Comparison of ENCODE assay signal across 3 worm cellular contexts in the genomic region with DNA sequence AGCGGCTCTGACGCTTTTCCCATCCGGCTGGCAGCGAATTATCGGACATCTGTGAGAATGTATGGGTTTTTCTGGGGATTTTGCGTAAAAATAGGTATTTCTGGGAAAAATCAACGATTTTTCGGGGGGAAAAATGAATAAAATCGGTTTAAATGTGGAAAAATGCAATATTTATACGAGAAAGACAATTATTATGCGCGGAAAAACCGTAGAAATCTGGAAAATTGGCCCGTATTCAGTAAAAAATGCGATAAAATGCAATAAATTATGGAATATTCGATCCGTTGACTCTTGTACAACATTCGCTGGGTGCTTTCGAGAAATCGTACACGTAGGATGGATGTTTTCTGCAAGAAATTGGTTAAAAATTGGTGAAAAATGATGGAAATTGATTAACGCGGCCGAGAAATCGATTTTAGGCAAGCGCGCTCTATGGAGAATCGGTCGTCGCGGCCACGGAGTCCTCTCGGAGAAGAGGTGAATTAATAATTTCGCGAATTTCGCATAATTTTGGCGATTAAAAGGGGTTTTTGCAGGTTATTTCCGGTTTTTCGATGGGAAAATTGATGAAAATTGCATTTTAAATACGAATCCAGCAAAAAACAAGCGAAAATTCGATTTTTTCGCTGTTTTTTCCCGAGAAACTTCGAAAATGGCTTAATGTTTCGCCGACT.
TF ChIP-seq lines count a peak whose summit lies in the region.

Gene pinn-1 (minus strand): TSS at position 51 of the 674 bp plus-strand sequence.

TF ChIP-seq in whole organism, L1 larva, 84 proteins besides CTCF, POLR2A, EP300 and RAD21 (continued from another document and continues in another):
- TF ChIP-seq nhr-12 (tag; optimal IDR thresholded peaks at IDR 0.05; lab: Kevin White, UChicago) (no peak), ces-1 (GFP tag; optimal IDR thresholded peaks at IDR 0.05; lab: Kevin White, UChicago) (no peak), nhr-85 (tag; lab: Kevin White, UChicago) (peak; percentile 97), lin-15B (tag; optimal IDR thresholded peaks at IDR 0.05; lab: Kevin White, UChicago) (peak; percentile 94), pqm-1 (tag; optimal IDR thresholded peaks at IDR 0.05; lab: Kevin White, UChicago) (peak; percentile 49), unc-98 (GFP tag; IDR thresholded peaks at IDR 0.05; lab: Robert Waterston, UW) (peak; percentile 94), grh-1 (GFP tag; IDR thresholded peaks at IDR 0.05; lab: Robert Waterston, UW) (peak; percentile 90), xbp-1 (tag; optimal IDR thresholded peaks at IDR 0.05; lab: Kevin White, UChicago) (peak; percentile 92), fkh-8 (tag; optimal IDR thresholded peaks at IDR 0.05; lab: Kevin White, UChicago) (peak; percentile 96), sup-37 (GFP tag; optimal IDR thresholded peaks at IDR 0.05; lab: Kevin White, UChicago) (peak; percentile 83), ceh-82 (tag; optimal IDR thresholded peaks at IDR 0.05; lab: Kevin White, UChicago) (peak; percentile 95 to 98 (median 95)), pax-3 (tag; optimal IDR thresholded peaks at IDR 0.05; lab: Kevin White, UChicago) (peak; percentile 97), sptf-1 (tag; optimal IDR thresholded peaks at IDR 0.05; lab: Kevin White, UChicago) (no peak), lin-39 (tag; optimal IDR thresholded peaks at IDR 0.05; lab: Kevin White, UChicago) (peak; percentile 81), nhr-84 (tag; optimal IDR thresholded peaks at IDR 0.05; lab: Kevin White, UChicago) (no peak), mef-2 (tag; optimal IDR thresholded peaks at IDR 0.05; lab: Kevin White, UChicago) (peak; percentile 53), lsy-2 (tag; optimal IDR thresholded peaks at IDR 0.05; lab: Kevin White, UChicago) (peak; percentile 90 to 91), egl-27 (tag; optimal IDR thresholded peaks at IDR 0.05; lab: Kevin White, UChicago) (no peak), mdl-1 (tag; optimal IDR thresholded peaks at IDR 0.05; lab: Kevin White, UChicago) (peak in 1 of 2 experiments; percentile 79), irx-1 (tag; optimal IDR thresholded peaks at IDR 0.05; lab: Kevin White, UChicago) (peak; percentile 98), tlp-1 (tag; optimal IDR thresholded peaks at IDR 0.05; lab: Kevin White, UChicago) (no peak), nhr-47 (tag; optimal IDR thresholded peaks at IDR 0.05; lab: Kevin White, UChicago) (peak; percentile 97), sox-4 (tag; optimal IDR thresholded peaks at IDR 0.05; lab: Kevin White, UChicago) (peak; percentile 95), pag-3 (tag; optimal IDR thresholded peaks at IDR 0.05; lab: Kevin White, UChicago; ENCODE audit: borderline replicate concordance, insufficient read depth) (no peak), lin-13 (GFP tag; optimal IDR thresholded peaks at IDR 0.05; lab: Kevin White, UChicago) (peak; percentile 91), C16A3.4 (tag; optimal IDR thresholded peaks at IDR 0.05; lab: Kevin White, UChicago) (peak; percentile 90), F16B12.6 (tag; optimal IDR thresholded peaks at IDR 0.05; lab: Kevin White, UChicago) (peak; percentile 61), mep-1 (tag; optimal IDR thresholded peaks at IDR 0.05; lab: Kevin White, UChicago) (peak; percentile 81), ama-1 (optimal IDR thresholded peaks at IDR 0.05; lab: Kevin White, UChicago) (no peak), efl-3 (GFP tag; optimal IDR thresholded peaks at IDR 0.05; lab: Kevin White, UChicago) (peak; percentile 89), ztf-11 (tag; optimal IDR thresholded peaks at IDR 0.05; lab: Kevin White, UChicago) (peak in 1 of 2 experiments; percentile 98), nhr-90 (tag; optimal IDR thresholded peaks at IDR 0.05; lab: Kevin White, UChicago; ENCODE audit: poor library complexity) (peak; percentile 98), Y116A8C.19 (tag; optimal IDR thresholded peaks at IDR 0.05; lab: Kevin White, UChicago; ENCODE audit: borderline replicate concordance) (peak; percentile 88), unc-130 (tag; optimal IDR thresholded peaks at IDR 0.05; lab: Kevin White, UChicago) (peak; percentile 94), dpl-1 (GFP tag; optimal IDR thresholded peaks at IDR 0.05; lab: Kevin White, UChicago) (peak; percentile 78 to 84 (median 83)), lin-14 (GFP tag; optimal IDR thresholded peaks at IDR 0.05; lab: Kevin White, UChicago) (peak; percentile 92), ceh-88 (GFP tag; IDR thresholded peaks at IDR 0.05; lab: Robert Waterston, UW) (peak; percentile 79), nhr-11 (tag; optimal IDR thresholded peaks at IDR 0.05; lab: Kevin White, UChicago) (peak; percentile 11), elt-2 (tag; optimal IDR thresholded peaks at IDR 0.05; lab: Kevin White, UChicago) (peak; percentile 86), snu-23 (GFP tag; optimal IDR thresholded peaks at IDR 0.05; lab: Kevin White, UChicago) (peak; percentile 94)

TF ChIP-seq in whole organism, L3 larva, 47 proteins besides CTCF, POLR2A, EP300 and RAD21 (continued from another document):
- peak; percentile 47 for TF ChIP-seq fkh-10 (GFP tag; optimal IDR thresholded peaks at IDR 0.05; lab: Kevin White, UChicago)
- no peak for TF ChIP-seq ztf-11 (tag; optimal IDR thresholded peaks at IDR 0.05; lab: Kevin White, UChicago)
- TF ChIP-seq ceh-9 (tag; optimal IDR thresholded peaks at IDR 0.05; lab: Kevin White, UChicago) = no peak
- TF ChIP-seq zag-1 (tag; optimal IDR thresholded peaks at IDR 0.05; lab: Kevin White, UChicago) = no peak
- no peak for TF ChIP-seq elt-3 (tag; optimal IDR thresholded peaks at IDR 0.05; lab: Kevin White, UChicago)
- peak; percentile 90 for TF ChIP-seq pha-4 (tag; optimal IDR thresholded peaks at IDR 0.05; lab: Kevin White, UChicago)
- TF ChIP-seq ceh-82 (tag; optimal IDR thresholded peaks at IDR 0.05; lab: Kevin White, UChicago) = peak; percentile 84
- peak; percentile 28 for TF ChIP-seq egl-27 (tag; optimal IDR thresholded peaks at IDR 0.05; lab: Kevin White, UChicago)
- TF ChIP-seq jun-1 (tag; optimal IDR thresholded peaks at IDR 0.05; lab: Kevin White, UChicago) = peak; percentile 40
- peak; percentile 5 for TF ChIP-seq elt-1 (tag; optimal IDR thresholded peaks at IDR 0.05; lab: Kevin White, UChicago)
- peak; percentile 86 for TF ChIP-seq lsy-12 (tag; optimal IDR thresholded peaks at IDR 0.05; lab: Kevin White, UChicago)
- TF ChIP-seq unc-62 (GFP tag; optimal IDR thresholded peaks at IDR 0.05; lab: Kevin White, UChicago) = no peak
- TF ChIP-seq ztf-4 (tag; optimal IDR thresholded peaks at IDR 0.05; lab: Kevin White, UChicago) = peak; percentile 36
- no peak for TF ChIP-seq nhr-11 (tag; optimal IDR thresholded peaks at IDR 0.05; lab: Kevin White, UChicago)
- TF ChIP-seq pqm-1 (tag; optimal IDR thresholded peaks at IDR 0.05; lab: Kevin White, UChicago) = peak; percentile 36
- TF ChIP-seq nhr-28 (tag; optimal IDR thresholded peaks at IDR 0.05; lab: Kevin White, UChicago) = no peak
- TF ChIP-seq aly-2 (tag; optimal IDR thresholded peaks at IDR 0.05; lab: Kevin White, UChicago) = no peak
- TF ChIP-seq nhr-43 (tag; optimal IDR thresholded peaks at IDR 0.05; lab: Kevin White, UChicago; ENCODE audit: poor library complexity, severe bottlenecking) = peak; percentile 95
- TF ChIP-seq mml-1 (tag; optimal IDR thresholded peaks at IDR 0.05; lab: Kevin White, UChicago) = no peak
- no peak for TF ChIP-seq unc-39 (tag; optimal IDR thresholded peaks at IDR 0.05; lab: Kevin White, UChicago)
- TF ChIP-seq skn-1 (tag; optimal IDR thresholded peaks at IDR 0.05; lab: Kevin White, UChicago) = peak; percentile 48
- TF ChIP-seq fkh-2 (tag; optimal IDR thresholded peaks at IDR 0.05; lab: Kevin White, UChicago) = no peak
- TF ChIP-seq nhr-237 (tag; optimal IDR thresholded peaks at IDR 0.05; lab: Kevin White, UChicago) = no peak
- peak; percentile 73 for TF ChIP-seq egl-5 (tag; optimal IDR thresholded peaks at IDR 0.05; lab: Kevin White, UChicago)
- TF ChIP-seq ZK546.5 (tag; optimal IDR thresholded peaks at IDR 0.05; lab: Kevin White, UChicago) = no peak
- no peak for TF ChIP-seq mdl-1 (tag; optimal IDR thresholded peaks at IDR 0.05; lab: Kevin White, UChicago)
- peak; percentile 54 for TF ChIP-seq hmg-11 (tag; optimal IDR thresholded peaks at IDR 0.05; lab: Kevin White, UChicago)
- TF ChIP-seq daf-12 (tag; optimal IDR thresholded peaks at IDR 0.05; lab: Kevin White, UChicago) = no peak
- peak; percentile 77 for TF ChIP-seq snpc-4 (tag; optimal IDR thresholded peaks at IDR 0.05; lab: Kevin White, UChicago)
- peak; percentile 88 for TF ChIP-seq ceh-28 (tag; optimal IDR thresholded peaks at IDR 0.05; lab: Kevin White, UChicago)

TF ChIP-seq in whole organism, young adult, 124 proteins besides CTCF, POLR2A, EP300 and RAD21 (continued from another document and continues in another):
- TF ChIP-seq efl-1 (GFP tag; optimal IDR thresholded peaks at IDR 0.05; lab: Kevin White, UChicago) (peak; percentile 52), aptf-3 (GFP tag; IDR thresholded peaks at IDR 0.05; lab: Robert Waterston, UW) (no peak), pbrm-1 (GFP tag; IDR thresholded peaks at IDR 0.05; lab: Robert Waterston, UW) (peak; percentile 92), nhr-179 (tag; optimal IDR thresholded peaks at IDR 0.05; lab: Kevin White, UChicago) (no peak), pha-4 (tag; optimal IDR thresholded peaks at IDR 0.05; lab: Kevin White, UChicago) (no peak), sdz-38 (tag; optimal IDR thresholded peaks at IDR 0.05; lab: Kevin White, UChicago) (no peak), madf-8 (GFP tag; conservative IDR thresholded peaks at IDR 0.05; lab: Robert Waterston, UW) (peak; percentile 65), F52B5.7 (tag; optimal IDR thresholded peaks at IDR 0.05; lab: Kevin White, UChicago) (peak; percentile 72), nfya-1 (tag; optimal IDR thresholded peaks at IDR 0.05; lab: Kevin White, UChicago; ENCODE audit: borderline replicate concordance, insufficient read depth) (no peak), F55B11.4 (tag; optimal IDR thresholded peaks at IDR 0.05; lab: Kevin White, UChicago; ENCODE audit: borderline replicate concordance, insufficient read depth) (no peak), F57A8.1 (GFP tag; optimal IDR thresholded peaks at IDR 0.05; lab: Kevin White, UChicago) (no peak), zfh-2 (GFP tag; conservative IDR thresholded peaks at IDR 0.05; lab: Robert Waterston, UW) (peak; percentile 49; the same call in 1 of the 2 replicates), aptf-2 (GFP tag; conservative IDR thresholded peaks at IDR 0.05; lab: Robert Waterston, UW) (peak; percentile 75; the same call in 1 of the 2 replicates), egl-18 (GFP tag; IDR thresholded peaks at IDR 0.05; lab: Robert Waterston, UW) (peak; percentile 50; the same call in 1 of the 2 replicates), gei-17 (GFP tag; optimal IDR thresholded peaks at IDR 0.05; lab: Kevin White, UChicago) (no peak), B0035.1 (tag; optimal IDR thresholded peaks at IDR 0.05; lab: Kevin White, UChicago) (no peak), madf-10 (tag; optimal IDR thresholded peaks at IDR 0.05; lab: Kevin White, UChicago) (peak; percentile 69), dpff-1 (tag; optimal IDR thresholded peaks at IDR 0.05; lab: Kevin White, UChicago) (no peak), ceh-79 (tag; optimal IDR thresholded peaks at IDR 0.05; lab: Kevin White, UChicago) (peak; percentile 59), ztf-25 (GFP tag; IDR thresholded peaks at IDR 0.05; lab: Robert Waterston, UW) (0 out of 2 replicates have a peak, but pooled peaks have one; percentile 31), lin-35 (GFP tag; optimal IDR thresholded peaks at IDR 0.05; lab: Kevin White, UChicago) (peak in 1 of 3 experiments; percentile 69), egrh-3 (GFP tag; IDR thresholded peaks at IDR 0.05; lab: Robert Waterston, UW) (peak; percentile 52; the same call in 1 of the 2 replicates), F49E8.2 (tag; optimal IDR thresholded peaks at IDR 0.05; lab: Kevin White, UChicago; ENCODE audit: insufficient read depth) (no peak), F33H1.4 (GFP tag; IDR thresholded peaks at IDR 0.05; lab: Robert Waterston, UW) (peak; percentile 69), rec-8 (tag; optimal IDR thresholded peaks at IDR 0.05; lab: Kevin White, UChicago) (peak; percentile 28 to 56), mxl-1 (tag; optimal IDR thresholded peaks at IDR 0.05; lab: Kevin White, UChicago) (no peak), unc-130 (GFP tag; optimal IDR thresholded peaks at IDR 0.05; lab: Kevin White, UChicago) (peak; percentile 80), hmg-20 (GFP tag; IDR thresholded peaks at IDR 0.05; lab: Robert Waterston, UW) (no peak), Y53G8AR.9 (GFP tag; conservative IDR thresholded peaks at IDR 0.05; lab: Robert Waterston, UW) (peak; percentile 87), lir-1 (GFP tag; conservative IDR thresholded peaks at IDR 0.05; lab: Robert Waterston, UW) (no peak; the same call in 1 of the 2 replicates), madf-6 (GFP tag; IDR thresholded peaks at IDR 0.05; lab: Robert Waterston, UW) (peak; percentile 83), rcor-1 (GFP tag; IDR thresholded peaks at IDR 0.05; lab: Robert Waterston, UW) (peak; percentile 91), snpc-1.1 (tag; optimal IDR thresholded peaks at IDR 0.05; lab: Kevin White, UChicago; ENCODE audit: insufficient read depth) (peak; percentile 17), K12H6.12 (tag; optimal IDR thresholded peaks at IDR 0.05; lab: Kevin White, UChicago) (peak; percentile 82), unc-62 (GFP tag; optimal IDR thresholded peaks at IDR 0.05; lab: Kevin White, UChicago) (no peak), let-607 (tag; optimal IDR thresholded peaks at IDR 0.05; lab: Kevin White, UChicago) (no peak), nhr-90 (tag; optimal IDR thresholded peaks at IDR 0.05; lab: Kevin White, UChicago) (no peak), B0336.3 (GFP tag; IDR thresholded peaks at IDR 0.05; lab: Robert Waterston, UW) (peak; percentile 85), cebp-2 (GFP tag; IDR thresholded peaks at IDR 0.05; lab: Robert Waterston, UW) (0 out of 2 replicates have a peak, but pooled peaks have one; percentile 71), tbx-9 (tag; optimal IDR thresholded peaks at IDR 0.05; lab: Kevin White, UChicago; ENCODE audit: borderline replicate concordance) (no peak), lsy-27 (tag; optimal IDR thresholded peaks at IDR 0.05; lab: Kevin White, UChicago; ENCODE audit: borderline replicate concordance, insufficient read depth) (no peak), Y67H2A.10 (GFP tag; conservative IDR thresholded peaks at IDR 0.05; lab: Robert Waterston, UW) (peak; percentile 70; the same call in 1 of the 2 replicates), him-1 (tag; optimal IDR thresholded peaks at IDR 0.05; lab: Kevin White, UChicago) (peak; percentile 76), ceh-40 (GFP tag; IDR thresholded peaks at IDR 0.05; lab: Robert Waterston, UW) (no peak), tbp1 (GFP tag; optimal IDR thresholded peaks at IDR 0.05; lab: Kevin White, UChicago) (peak; percentile 66), hmg-1.2 (GFP tag; IDR thresholded peaks at IDR 0.05; lab: Robert Waterston, UW) (peak; percentile 58), madf-3 (GFP tag; IDR thresholded peaks at IDR 0.05; lab: Robert Waterston, UW) (peak; percentile 85), ekl-4 (GFP tag; IDR thresholded peaks at IDR 0.05; lab: Robert Waterston, UW) (peak; percentile 68), nfyb-1 (GFP tag; IDR thresholded peaks at IDR 0.05; lab: Robert Waterston, UW) (peak; percentile 92), egl-44 (GFP tag; IDR thresholded peaks at IDR 0.05; lab: Robert Waterston, UW) (peak; percentile 68; the same call in 1 of the 2 replicates), hlh-26 (GFP tag; conservative IDR thresholded peaks at IDR 0.05; lab: Robert Waterston, UW) (no peak), nhr-120 (GFP tag; IDR thresholded peaks at IDR 0.05; lab: Robert Waterston, UW) (no peak), snpc-3.4 (tag; optimal IDR thresholded peaks at IDR 0.05; lab: Kevin White, UChicago) (peak; percentile 31), sea-2 (GFP tag; IDR thresholded peaks at IDR 0.05; lab: Robert Waterston, UW) (no peak), ztf-3 (GFP tag; optimal IDR thresholded peaks at IDR 0.05; lab: Kevin White, UChicago) (no peak), dox-1 (GFP tag; IDR thresholded peaks at IDR 0.05; lab: Robert Waterston, UW) (peak; percentile 94), ztf-28 (GFP tag; IDR thresholded peaks at IDR 0.05; lab: Robert Waterston, UW) (peak; percentile 93), ztf-22 (GFP tag; optimal IDR thresholded peaks at IDR 0.05; lab: Kevin White, UChicago) (peak; percentile 30), ets-4 (GFP tag; optimal IDR thresholded peaks at IDR 0.05; lab: Kevin White, UChicago) (no peak), lin-26 (GFP tag; IDR thresholded peaks at IDR 0.05; lab: Robert Waterston, UW) (peak; percentile 66)
